Fruit fly (Drosophila melanogaster): ENCODE data around the gene loh.

- no peak for TF ChIP-seq CG7101 (tag; optimal IDR thresholded peaks at IDR 0.05)
- TF ChIP-seq kay (GFP tag; ENCODE audit: borderline replicate concordance), result no peak
- no peak for TF ChIP-seq ovo (GFP tag; optimal IDR thresholded peaks at IDR 0.05)
- TF ChIP-seq Mnt (GFP tag; optimal IDR thresholded peaks at IDR 0.05), result no peak
- no peak for TF ChIP-seq CG14711 (tag; optimal IDR thresholded peaks at IDR 0.05)
- no peak for TF ChIP-seq Crg-1 (GFP tag; optimal IDR thresholded peaks at IDR 0.05)
- no peak for TF ChIP-seq pad (GFP tag; optimal IDR thresholded peaks at IDR 0.05)
- TF ChIP-seq CG12768 (GFP tag; optimal IDR thresholded peaks at IDR 0.05), result no peak
- TF ChIP-seq cic (GFP tag; optimal IDR thresholded peaks at IDR 0.05), result no peak
- no peak for TF ChIP-seq CG11617 (GFP tag; optimal IDR thresholded peaks at IDR 0.05)
These were observed 16.7 kb upstream of the loh start for dm6 chr2L:10425599-10425998.

Measured in whole organism, adult.